Fruit fly (Drosophila melanogaster): ENCODE data around the gene CG43055.

DNA sequence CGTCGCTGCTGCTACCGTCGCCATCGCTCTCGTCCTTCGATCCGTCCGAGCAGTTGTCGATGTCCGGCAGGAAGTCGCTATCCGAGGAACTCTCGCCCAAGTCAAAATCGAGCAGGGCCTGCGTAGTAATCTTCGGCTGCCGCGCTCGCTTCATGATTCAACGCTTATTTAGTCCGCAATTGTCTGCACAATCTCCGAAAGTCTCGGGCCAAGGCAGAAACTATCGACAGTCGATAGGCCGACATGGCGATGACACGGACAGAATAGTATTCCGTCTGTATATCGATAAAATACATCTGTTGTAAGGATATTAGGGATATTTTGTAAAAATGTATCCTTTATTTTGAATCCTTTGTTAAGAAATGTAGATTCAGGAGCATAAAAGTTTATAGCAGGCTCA is 41.8 kb downstream of the CG43055 start, which contains the start of gene CG15439:
- TF ChIP-seq CG8478 (optimal IDR thresholded peaks at IDR 0.05) = no peak
- TF ChIP-seq psq (optimal IDR thresholded peaks at IDR 0.05) = no peak
- no peak for TF ChIP-seq usp (GFP tag; optimal IDR thresholded peaks at IDR 0.05)
- TF ChIP-seq Dll (optimal IDR thresholded peaks at IDR 0.05) = no peak

Data from whole organism.